Fruit fly (Drosophila melanogaster): ENCODE results near the gene Eaf6.

dm6 chr3L:5577250-5578138 lies 30.6 kb downstream of the Eaf6 start, which contains the start of gene Msr-110:
- TF ChIP-seq CG8478 (optimal IDR thresholded peaks at IDR 0.05) (no peak), CTCF (optimal IDR thresholded peaks at IDR 0.05) (no peak)

Measured in S2 (cell line).